Worm (Caenorhabditis elegans) whole organism, L1 larva: ENCODE results near the gene R107.9.

ENCODE experiments used
- C34B4.2 ChIP-seq: sonication (generic microtip); optimal IDR thresholded peaks from 2 replicates; lab custom pipeline; 2017; ENCODE audit warnings: mild to moderate bottlenecking, missing genetic modification characterization, missing compliant biosample characterization
- ama-1 ChIP-seq: fragments of 150-350 bp; optimal IDR thresholded peaks from 2 replicates; lab custom pipeline; 2014
- ceh-8 ChIP-seq: fragments of 200-800 bp; sonication (Bioruptor generic); optimal IDR thresholded peaks from 2 replicates; lab custom pipeline; 2018; ENCODE audit warnings: mild to moderate bottlenecking, missing genetic modification characterization, moderate library complexity, missing compliant biosample characterization
- dpl-1 ChIP-seq, 3 experiments: fragments of 150-350 bp in 2 of 3; sonication (generic microtip) in 1 of 3; optimal IDR thresholded peaks; 2 replicates each; lab custom pipeline; 2014 to 2017; ENCODE audit warnings: missing biosample characterization in 3 of 3, missing genetic modification characterization in 3 of 3, missing genetic modification reagents in 3 of 3
- dsc-1 ChIP-seq: sonication (generic microtip); optimal IDR thresholded peaks from 2 replicates; lab custom pipeline; 2016; ENCODE audit warnings: mild to moderate bottlenecking, missing genetic modification characterization, missing compliant biosample characterization
- efl-1 ChIP-seq, 4 experiments: fragments of 150-350 bp; optimal IDR thresholded peaks in 3 of 4; peaks in 1 of 4; 1 replicate in 1 of 4; 2 replicates in 3 of 4; lab custom pipeline; 2014; ENCODE audit warnings: missing biosample characterization in 2 of 4, missing genetic modification characterization in 2 of 4, missing genetic modification reagents in 2 of 4
- efl-3 ChIP-seq: fragments of 200-800 bp; sonication (Bioruptor generic); optimal IDR thresholded peaks from 2 replicates; lab custom pipeline; 2018; ENCODE audit warnings: mild to moderate bottlenecking, missing genetic modification characterization, missing compliant biosample characterization
- elt-2 ChIP-seq: sonication (generic microtip); optimal IDR thresholded peaks from 2 replicates; lab custom pipeline; 2016; ENCODE audit warnings: missing genetic modification characterization, mild to moderate bottlenecking, inconsistent platforms, missing compliant biosample characterization, missing genetic modification reagents
- fkh-4 ChIP-seq: sonication (generic microtip); optimal IDR thresholded peaks from 2 replicates; lab custom pipeline; 2016; ENCODE audit warnings: missing compliant biosample characterization, missing genetic modification characterization, borderline replicate concordance
- grh-1 ChIP-seq: fragments of 200-800 bp; sonication (Bioruptor generic); IDR thresholded peaks from 2 replicates; pipeline ENCODE4 v1.3.6; 2022; ENCODE audit warnings: missing genetic modification reagents, missing genetic modification characterization, missing compliant biosample characterization
- hlh-17 ChIP-seq: fragments of 200-800 bp; sonication (Bioruptor generic); optimal IDR thresholded peaks from 2 replicates; lab custom pipeline; 2018; ENCODE audit warnings: missing genetic modification characterization, mild to moderate bottlenecking, missing compliant biosample characterization, moderate library complexity, borderline replicate concordance
- isw-1 ChIP-seq: fragments of 200-800 bp; sonication (Bioruptor generic); IDR thresholded peaks from 2 replicates; pipeline ENCODE4 v1.3.6; 2022; ENCODE audit warnings: missing genetic modification characterization, missing compliant biosample characterization
- lin-14 ChIP-seq: fragments of 200-800 bp; sonication (Bioruptor generic); optimal IDR thresholded peaks from 2 replicates; lab custom pipeline; 2018; ENCODE audit warnings: mild to moderate bottlenecking, missing genetic modification characterization, moderate library complexity, missing compliant biosample characterization
- mdl-1 ChIP-seq, 2 experiments: fragments of 150-350 bp; optimal IDR thresholded peaks; 2 replicates each; lab custom pipeline; 2014 to 2017; ENCODE audit warnings: missing biosample characterization in 2 of 2, missing genetic modification characterization in 2 of 2, inconsistent platforms in 1 of 2
- nhr-28 ChIP-seq: fragments of 150-350 bp; optimal IDR thresholded peaks from 2 replicates; lab custom pipeline; 2014; ENCODE audit warnings: missing biosample characterization, missing genetic modification characterization
- nhr-47 ChIP-seq: sonication (generic microtip); optimal IDR thresholded peaks from 2 replicates; lab custom pipeline; 2016; ENCODE audit warnings: mild to moderate bottlenecking, missing genetic modification characterization, moderate library complexity, missing compliant biosample characterization
- nhr-85 ChIP-seq: sonication (generic microtip); peaks from one replicate; lab custom pipeline; 2016; ENCODE audit warnings: missing genetic modification characterization, inconsistent platforms, missing compliant biosample characterization
- nhr-90 ChIP-seq: sonication (generic microtip); optimal IDR thresholded peaks from 2 replicates; lab custom pipeline; 2016; ENCODE audit warnings: mild to moderate bottlenecking, missing genetic modification characterization, missing compliant biosample characterization; ENCODE audit not compliant: poor library complexity
- sox-4 ChIP-seq: sonication (generic microtip); optimal IDR thresholded peaks from 2 replicates; lab custom pipeline; 2016; ENCODE audit warnings: missing genetic modification characterization, missing compliant biosample characterization
- tbx-2 ChIP-seq: sonication (generic microtip); optimal IDR thresholded peaks from 2 replicates; lab custom pipeline; 2016; ENCODE audit warnings: missing genetic modification characterization, missing compliant biosample characterization
- unc-130 ChIP-seq: fragments of 150-350 bp; optimal IDR thresholded peaks from 2 replicates; lab custom pipeline; 2017; ENCODE audit warnings: missing biosample characterization, missing genetic modification characterization, inconsistent platforms
- zip-4 ChIP-seq: fragments of 200-800 bp; sonication (Bioruptor generic); optimal IDR thresholded peaks from 2 replicates; lab custom pipeline; 2018; ENCODE audit warnings: mild to moderate bottlenecking, missing genetic modification characterization, moderate library complexity, missing compliant biosample characterization

The R107.9 gene

ce11 chrIII:8996686-8997085 lies 41.1 kb upstream of the R107.9 start, which contains the start of gene skat-1:
Gene skat-1, minus strand, starts transcription at chrIII:8996786.
- TF ChIP-seq nhr-47 (tag; lab: Kevin White, UChicago) (no peak), efl-3 (GFP tag; lab: Kevin White, UChicago) (no peak), mdl-1 (tag; optimal IDR thresholded peaks at IDR 0.05; lab: Kevin White, UChicago) (no peak)

DNA sequence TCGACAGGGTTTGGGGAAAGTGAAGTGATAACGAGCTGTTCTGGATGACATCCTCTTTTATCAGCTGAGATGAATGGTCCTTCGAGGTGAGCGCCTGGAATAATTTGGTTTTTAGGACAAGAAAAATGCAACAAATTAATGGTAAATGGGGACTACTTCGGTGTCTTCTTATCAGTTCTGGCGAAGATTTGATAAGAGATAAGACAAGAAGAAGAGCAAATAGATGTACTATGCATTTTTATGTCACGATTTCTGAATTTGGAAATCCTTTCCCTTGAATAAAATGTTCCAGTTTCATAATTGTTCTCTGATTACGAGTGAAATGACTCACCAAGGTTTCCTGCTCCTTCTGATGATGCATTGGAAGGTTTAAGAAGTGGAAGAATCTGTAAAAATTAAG lies 39.9 kb upstream of the R107.9 start:
- TF ChIP-seq fkh-4 (tag; lab: Kevin White, UChicago) (no peak), nhr-90 (tag; lab: Kevin White, UChicago) (no peak), elt-2 (tag; lab: Kevin White, UChicago) (peak; percentile 54), dsc-1 (no peak), unc-130 (tag; lab: Kevin White, UChicago) (no peak)

DNA sequence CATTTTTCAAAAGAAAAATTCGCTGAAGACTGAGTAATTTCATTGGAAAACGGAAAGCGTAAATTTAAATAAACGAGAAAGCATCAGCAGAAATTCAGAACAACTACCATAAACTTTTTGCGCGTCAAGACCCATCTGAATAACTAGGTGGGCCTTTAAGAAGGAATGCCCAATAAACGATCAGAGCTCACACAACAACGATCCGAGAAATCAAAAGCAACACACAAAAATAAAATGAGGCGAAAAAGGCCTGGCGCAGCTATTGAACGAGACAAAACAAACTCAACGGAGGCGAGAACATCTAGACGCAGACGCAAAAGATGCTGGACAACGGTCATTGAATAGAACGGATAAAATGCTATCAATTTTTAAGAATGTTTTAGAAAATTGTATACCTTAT lies 38.9 kb upstream of the R107.9 start:
- no peak for TF ChIP-seq efl-1 (optimal IDR thresholded peaks at IDR 0.05; lab: Kevin White, UChicago)
- TF ChIP-seq efl-1 (GFP tag; optimal IDR thresholded peaks at IDR 0.05 in 1 of 2; lab: Kevin White, UChicago), result peak in 1 of 2 experiments; percentile 51
- no peak for TF ChIP-seq zip-4 (GFP tag; lab: Kevin White, UChicago)

DNA sequence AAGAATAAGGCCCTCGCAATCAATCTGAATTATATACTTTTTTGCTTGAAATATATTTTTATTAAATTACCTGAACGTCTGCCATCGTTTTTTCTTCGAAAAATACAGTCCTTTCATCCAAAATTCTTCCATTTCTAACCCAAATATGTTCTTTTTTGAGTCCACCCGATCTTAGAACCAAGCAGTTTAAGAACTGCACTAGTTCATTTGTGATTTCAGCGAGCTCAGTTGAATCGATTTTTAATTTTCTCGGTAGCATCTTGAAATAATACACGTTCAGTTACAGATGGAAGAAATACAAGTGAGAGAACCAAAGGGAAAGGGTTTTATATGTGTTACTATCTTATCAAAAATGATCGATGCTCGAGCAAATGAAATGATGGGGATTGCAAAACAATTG lies 38.2 kb upstream of the R107.9 start, which contains the start of gene F59B2.3:
F59B2.3 (minus strand) TSS at position 259 of the 400 bp plus-strand sequence.
- no peak for TF ChIP-seq ceh-8 (GFP tag; lab: Kevin White, UChicago)
- TF ChIP-seq efl-1 (optimal IDR thresholded peaks at IDR 0.05; lab: Kevin White, UChicago), result no peak
- peak in 1 of 2 experiments; percentile 66 for TF ChIP-seq efl-1 (GFP tag; optimal IDR thresholded peaks at IDR 0.05 in 1 of 2; lab: Kevin White, UChicago)

- peak in 1 of 3 experiments; percentile 6 for TF ChIP-seq dpl-1 (GFP tag; optimal IDR thresholded peaks at IDR 0.05; lab: Kevin White, UChicago)
- no peak for TF ChIP-seq elt-2 (tag; lab: Kevin White, UChicago)
These were observed 36.3 kb upstream of the R107.9 start for ce11 chrIII:9001491-9001890.

DNA sequence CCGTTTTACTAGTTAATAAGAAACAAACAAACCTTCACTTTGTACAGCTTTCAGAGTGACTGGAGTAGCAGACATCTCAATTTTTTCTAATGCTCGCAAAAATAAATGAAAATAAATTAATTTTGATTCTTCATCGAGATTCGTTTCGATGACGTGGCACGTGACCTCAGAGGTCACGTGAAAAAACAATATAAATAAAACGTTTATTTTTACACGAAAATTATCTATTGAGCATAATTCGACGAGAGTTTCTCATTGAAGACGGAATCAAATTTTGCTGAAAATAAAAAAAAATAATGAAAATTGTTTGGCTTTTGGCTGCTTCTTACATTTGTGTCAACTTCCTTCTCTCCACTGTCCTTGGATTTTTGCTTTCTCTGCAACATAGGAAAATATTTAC lies 35.9 kb upstream of the R107.9 start, which contains the start of gene rpn-6.2:
rpn-6.2 (minus strand) TSS at position 101 of the 400 bp plus-strand sequence.
- TF ChIP-seq efl-1 (optimal IDR thresholded peaks at IDR 0.05; lab: Kevin White, UChicago) (no peak), efl-1 (GFP tag; optimal IDR thresholded peaks at IDR 0.05 in 1 of 2; lab: Kevin White, UChicago) (peak in 1 of 2 experiments; percentile 39), sox-4 (tag; lab: Kevin White, UChicago) (no peak), nhr-85 (tag; lab: Kevin White, UChicago) (peak; percentile 48)

- TF ChIP-seq nhr-28 (tag; lab: Kevin White, UChicago), result no peak
- no peak for TF ChIP-seq ama-1 (lab: Kevin White, UChicago)
- TF ChIP-seq isw-1 (GFP tag; lab: Robert Waterston, UW), result no peak
These were observed 35.2 kb upstream of the R107.9 start, which contains the start of the genes F59B2.15 and zif-1 for ce11 chrIII:9002545-9002944. Gene F59B2.15, minus strand, starts transcription at chrIII:9002645. Gene zif-1, plus strand, starts transcription at chrIII:9002779.

- TF ChIP-seq C34B4.2 (tag; lab: Kevin White, UChicago) (no peak), nhr-28 (tag; lab: Kevin White, UChicago) (no peak), grh-1 (GFP tag; lab: Robert Waterston, UW) (no peak), hlh-17 (no peak), efl-3 (GFP tag; lab: Kevin White, UChicago) (no peak), nhr-47 (tag; lab: Kevin White, UChicago) (no peak), lin-14 (GFP tag; lab: Kevin White, UChicago) (no peak), tbx-2 (tag; lab: Kevin White, UChicago) (no peak)
These were observed 33.1 kb upstream of the R107.9 start for ce11 chrIII:9004658-9005057.
